Worm (Caenorhabditis elegans) whole organism, mixed stage, embryonic: Measurements from ENCODE around the gene lec-11.
"Not testable (repeated sequence)": the region's sequence is repeated elsewhere in the genome, so short reads cannot be mapped to it uniquely, and the experiment has no call there.

Experiments used
- ces-1 ChIP-seq: fragments of 150-350 bp; optimal IDR thresholded peaks from 2 replicates; lab custom pipeline; 2014; ENCODE audit warnings: missing biosample characterization, missing genetic modification reagents, missing genetic modification characterization
- cnd-1 ChIP-seq: fragments of 200-800 bp; sonication (Bioruptor generic); optimal IDR thresholded peaks from 2 replicates; lab custom pipeline; 2018; ENCODE audit warnings: mild to moderate bottlenecking, missing genetic modification characterization, missing compliant biosample characterization
- drap-1 ChIP-seq: fragments of 200-800 bp; sonication (Bioruptor generic); optimal IDR thresholded peaks from 3 replicates; lab custom pipeline; 2018; ENCODE audit warnings: mild to moderate bottlenecking, missing genetic modification characterization, missing compliant biosample characterization
- elt-3 ChIP-seq: fragments of 150-350 bp; optimal IDR thresholded peaks from 2 replicates; lab custom pipeline; 2014; ENCODE audit warnings: missing biosample characterization, missing genetic modification characterization
- flh-1 ChIP-seq: fragments of 200-800 bp; sonication (Bioruptor generic); optimal IDR thresholded peaks from 2 replicates; lab custom pipeline; 2018; ENCODE audit warnings: mild to moderate bottlenecking, missing genetic modification characterization, moderate library complexity, missing compliant biosample characterization
- ham-2 ChIP-seq: fragments of 200-800 bp; sonication (Bioruptor generic); optimal IDR thresholded peaks from 2 replicates; lab custom pipeline; 2018; ENCODE audit warnings: mild to moderate bottlenecking, missing genetic modification characterization, missing compliant biosample characterization
- nhr-12 ChIP-seq: fragments of 150-350 bp; optimal IDR thresholded peaks from 2 replicates; lab custom pipeline; 2014; ENCODE audit warnings: missing biosample characterization, missing genetic modification characterization
- nhr-28 ChIP-seq: fragments of 150-350 bp; optimal IDR thresholded peaks from 2 replicates; lab custom pipeline; 2014; ENCODE audit warnings: missing biosample characterization, missing genetic modification characterization
- sem-2 ChIP-seq: fragments of 200-800 bp; sonication (Bioruptor generic); optimal IDR thresholded peaks from 2 replicates; lab custom pipeline; 2018; ENCODE audit warnings: mild to moderate bottlenecking, missing genetic modification characterization, missing compliant biosample characterization
- sptf-1 ChIP-seq: sonication (generic microtip); optimal IDR thresholded peaks from 2 replicates; lab custom pipeline; 2017; ENCODE audit warnings: mild to moderate bottlenecking, missing genetic modification characterization, moderate library complexity, missing compliant biosample characterization
- unc-62 ChIP-seq: fragments of 150-350 bp; optimal IDR thresholded peaks from 2 replicates; lab custom pipeline; 2014; ENCODE audit warnings: missing biosample characterization, missing genetic modification reagents, missing genetic modification characterization

- TF ChIP-seq nhr-12 (tag; lab: Kevin White, UChicago); unc-62 (GFP tag; lab: Kevin White, UChicago); drap-1 (GFP tag; lab: Kevin White, UChicago); sem-2 (GFP tag; lab: Kevin White, UChicago); flh-1 (GFP tag; lab: Kevin White, UChicago); ces-1 (GFP tag; lab: Kevin White, UChicago); sptf-1; cnd-1; nhr-28 (tag; lab: Kevin White, UChicago); ham-2; elt-3: not testable (repeated sequence)
These were observed 4.9 kb upstream of the lec-11 start, which contains the start of gene nspb-3 for ce11 chrIV:6594871-6595270.
